Worm (Caenorhabditis elegans): ENCODE measurements around the gene ZK938.11.

DNA sequence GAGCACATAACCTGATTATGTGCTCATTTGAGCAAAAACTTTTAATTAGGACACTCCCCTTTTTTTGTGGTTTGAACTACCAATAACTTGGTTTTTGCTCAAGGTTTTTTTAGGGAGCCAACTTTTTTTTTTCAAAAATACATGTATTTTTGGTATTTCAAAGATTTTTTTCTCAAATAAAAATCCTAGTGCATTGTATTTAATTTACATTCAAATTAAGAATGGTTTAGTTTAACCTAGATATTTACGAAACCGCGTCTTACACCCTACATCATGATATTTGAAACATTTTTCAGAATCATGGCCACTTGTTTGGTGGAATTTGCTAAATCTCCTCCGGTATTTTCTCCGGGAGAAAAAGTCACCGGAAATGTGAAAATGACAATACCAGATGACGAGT is 5.3 kb downstream of the ZK938.11 start, which contains the start of gene arrd-5:
- TF ChIP-seq nhr-11 (tag; optimal IDR thresholded peaks at IDR 0.05) (no peak), elt-2 (tag; optimal IDR thresholded peaks at IDR 0.05) (no peak), pqm-1 (tag; optimal IDR thresholded peaks at IDR 0.05) (no peak), K02D7.2 (tag; optimal IDR thresholded peaks at IDR 0.05) (no peak), dmd-4 (tag; optimal IDR thresholded peaks at IDR 0.05; ENCODE audit: borderline replicate concordance) (no peak), pha-2 (tag; optimal IDR thresholded peaks at IDR 0.05) (no peak), mec-3 (tag; optimal IDR thresholded peaks at IDR 0.05; ENCODE audit: borderline replicate concordance) (no peak), fkh-10 (GFP tag; optimal IDR thresholded peaks at IDR 0.05) (no peak), ceh-6 (GFP tag; optimal IDR thresholded peaks at IDR 0.05) (no peak), lim-6 (tag; optimal IDR thresholded peaks at IDR 0.05) (no peak), nhr-232 (tag; optimal IDR thresholded peaks at IDR 0.05) (no peak)

Measured in whole organism, late embryonic.